Fruit fly (Drosophila melanogaster): ENCODE data around the gene CG13678.

CG13678 gene

DNA sequence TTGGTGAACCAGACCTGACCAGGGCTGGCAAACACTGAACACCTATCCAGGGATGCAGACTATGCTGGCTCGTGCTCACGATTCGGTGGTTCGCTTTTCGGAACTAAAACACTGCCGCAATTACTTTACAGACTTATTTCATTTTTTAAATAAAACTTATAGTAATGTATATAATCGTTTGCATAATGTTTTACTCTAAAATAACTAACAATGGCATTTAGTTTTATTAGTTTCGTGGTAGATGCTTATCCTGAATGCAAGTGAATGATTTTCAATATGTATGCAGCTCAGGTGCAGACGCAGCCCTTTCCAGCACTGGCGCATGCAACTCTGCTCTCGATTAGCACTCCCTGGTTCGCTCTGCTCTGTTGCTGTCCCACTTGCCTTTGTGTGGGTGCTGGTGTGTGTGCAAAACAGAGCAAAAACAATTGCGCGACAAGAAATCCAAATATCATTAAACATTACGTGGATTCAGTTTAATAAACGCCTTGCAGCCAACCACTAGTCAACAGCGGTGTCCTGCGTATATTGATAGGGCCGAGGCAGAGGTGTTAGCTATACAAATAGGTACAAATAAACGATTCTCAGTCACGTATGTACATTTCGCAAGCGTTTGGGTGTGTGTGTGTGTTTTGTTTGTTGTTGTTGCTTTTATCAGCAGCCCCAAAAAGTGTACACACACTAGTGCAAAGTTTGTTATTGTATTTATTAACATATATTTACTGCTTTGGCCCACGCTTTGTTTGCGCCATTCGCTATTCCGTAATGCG lies 35.1 kb upstream of the CG13678 start, which contains the start of the genes ERR and Atg18a (continued):
- peak in 1 of 3 experiments; percentile 7 for TF ChIP-seq Stat92E (GFP tag; optimal IDR thresholded peaks at IDR 0.05)
- no peak for TF ChIP-seq sqz (GFP tag; optimal IDR thresholded peaks at IDR 0.05)
- no peak for TF ChIP-seq usp (GFP tag; optimal IDR thresholded peaks at IDR 0.05)
- TF ChIP-seq CG1602 (GFP tag; optimal IDR thresholded peaks at IDR 0.05), result peak; percentile 89
- peak; percentile 65 for TF ChIP-seq amos (GFP tag; IDR thresholded peaks at IDR 0.05; ENCODE audit: partially characterized antibody)
- TF ChIP-seq CG17328 (GFP tag; IDR thresholded peaks at IDR 0.05), result peak; percentile 64
- TF ChIP-seq gfzf (GFP tag; optimal IDR thresholded peaks at IDR 0.05), result peak; percentile 11
- TF ChIP-seq CG17912 (GFP tag; optimal IDR thresholded peaks at IDR 0.05), result peak; percentile 40
- TF ChIP-seq CG34376 (GFP tag; optimal IDR thresholded peaks at IDR 0.05), result peak; percentile 57
- peak; percentile 71 for TF ChIP-seq corto (GFP tag; optimal IDR thresholded peaks at IDR 0.05)
- TF ChIP-seq Abd-B (GFP tag; optimal IDR thresholded peaks at IDR 0.05), result peak; percentile 92
- peak; percentile 28 for TF ChIP-seq CG3407 (GFP tag; optimal IDR thresholded peaks at IDR 0.05)
- TF ChIP-seq NC2β (GFP tag; optimal IDR thresholded peaks at IDR 0.05), result peak; percentile 39
- peak; percentile 68 for TF ChIP-seq tup (GFP tag; optimal IDR thresholded peaks at IDR 0.05)
- peak; percentile 23 for TF ChIP-seq luna (GFP tag; optimal IDR thresholded peaks at IDR 0.05)
- peak; percentile 46 for TF ChIP-seq ftz-f1 (GFP tag; optimal IDR thresholded peaks at IDR 0.05)
- peak; percentile 79 for TF ChIP-seq CG4424 (GFP tag; optimal IDR thresholded peaks at IDR 0.05)
- TF ChIP-seq CG7839 (tag; optimal IDR thresholded peaks at IDR 0.05), result peak; percentile 86
- TF ChIP-seq CG6791 (GFP tag; IDR thresholded peaks at IDR 0.05; ENCODE audit: partially characterized antibody), result peak; percentile 45; the same call in 1 of the 3 replicates
- TF ChIP-seq nom (GFP tag; optimal IDR thresholded peaks at IDR 0.05), result no peak
- peak; percentile 73 for TF ChIP-seq scrt (GFP tag; optimal IDR thresholded peaks at IDR 0.05)
- peak; percentile 88 for TF ChIP-seq CG11085 (GFP tag; IDR thresholded peaks at IDR 0.05)
- peak; percentile 66 for TF ChIP-seq CG8290 (GFP tag; optimal IDR thresholded peaks at IDR 0.05)
- TF ChIP-seq CG8290 (tag; optimal IDR thresholded peaks at IDR 0.05), result peak; percentile 38 to 80
- peak; percentile 11 for TF ChIP-seq HHEX (GFP tag; optimal IDR thresholded peaks at IDR 0.05)
- peak; percentile 79 for TF ChIP-seq CG18599 (GFP tag; optimal IDR thresholded peaks at IDR 0.05)
- TF ChIP-seq NFAT (GFP tag; IDR thresholded peaks at IDR 0.05), result peak; percentile 92
- TF ChIP-seq Tbp (GFP tag; optimal IDR thresholded peaks at IDR 0.05), result no peak
- peak; percentile 90 for TF ChIP-seq CG12155 (GFP tag; optimal IDR thresholded peaks at IDR 0.05)
- TF ChIP-seq CG10147 (GFP tag; optimal IDR thresholded peaks at IDR 0.05), result peak; percentile 78
- peak; percentile 76; the same call in 1 of the 2 replicates for TF ChIP-seq CG16779 (GFP tag; IDR thresholded peaks at IDR 0.05)
- peak; percentile 83 for TF ChIP-seq lab (GFP tag; optimal IDR thresholded peaks at IDR 0.05)
- peak; percentile 79 for TF ChIP-seq Mrtf (GFP tag; IDR thresholded peaks at IDR 0.05)
- TF ChIP-seq exex (tag; optimal IDR thresholded peaks at IDR 0.05), result peak; percentile 50
- peak; percentile 36 for TF ChIP-seq eyg (GFP tag; optimal IDR thresholded peaks at IDR 0.05)
- TF ChIP-seq jigr1 (GFP tag; IDR thresholded peaks at IDR 0.05), result peak; percentile 71; the same call in 2 of the 3 replicates
- TF ChIP-seq bowl (GFP tag; IDR thresholded peaks at IDR 0.05), result no peak
- no peak for TF ChIP-seq CG9437 (GFP tag; optimal IDR thresholded peaks at IDR 0.05)
- peak; percentile 86 for TF ChIP-seq pho (GFP tag; optimal IDR thresholded peaks at IDR 0.05)
- peak; percentile 88 for TF ChIP-seq Ets97D (GFP tag; optimal IDR thresholded peaks at IDR 0.05)
- TF ChIP-seq CG7963 (GFP tag; IDR thresholded peaks at IDR 0.05; ENCODE audit: partially characterized antibody), result peak; percentile 34; the same call in 1 of the 3 replicates
- TF ChIP-seq E2f1 (GFP tag; IDR thresholded peaks at IDR 0.05), result peak; percentile 82
- no peak for TF ChIP-seq zf30C (GFP tag; optimal IDR thresholded peaks at IDR 0.05)
- peak; percentile 57 for TF ChIP-seq psq (GFP tag; optimal IDR thresholded peaks at IDR 0.05)
- peak; percentile 42 for TF ChIP-seq gcm2 (GFP tag; optimal IDR thresholded peaks at IDR 0.05)
- peak; percentile 87 for TF ChIP-seq chn (GFP tag; optimal IDR thresholded peaks at IDR 0.05)
- TF ChIP-seq CG32767 (GFP tag; IDR thresholded peaks at IDR 0.05), result peak; percentile 76; the same call in 1 of the 2 replicates
- no peak for TF ChIP-seq disco-r (GFP tag; optimal IDR thresholded peaks at IDR 0.05)
- TF ChIP-seq CG2202 (tag; optimal IDR thresholded peaks at IDR 0.05), result peak; percentile 24

All from whole organism, embryonic.